Worm (Caenorhabditis elegans): ENCODE data around the gene C36C5.4.

- TF ChIP-seq efl-1 (GFP tag; optimal IDR thresholded peaks at IDR 0.05) (no peak), akir-1 (GFP tag; optimal IDR thresholded peaks at IDR 0.05) (no peak), ccch-3 (GFP tag; optimal IDR thresholded peaks at IDR 0.05) (no peak), snpc-4 (GFP tag; optimal IDR thresholded peaks at IDR 0.05) (no peak), snpc-4 (tag; optimal IDR thresholded peaks at IDR 0.05) (no peak), snpc-1.1 (tag; optimal IDR thresholded peaks at IDR 0.05; ENCODE audit: insufficient read depth) (no peak), unc-130 (GFP tag; optimal IDR thresholded peaks at IDR 0.05) (no peak), ceh-40 (GFP tag; IDR thresholded peaks at IDR 0.05) (no peak), hrde-1 (tag; optimal IDR thresholded peaks at IDR 0.05; ENCODE audit: borderline replicate concordance) (no peak), ztf-18 (tag; optimal IDR thresholded peaks at IDR 0.05) (no peak), nfya-1 (tag; optimal IDR thresholded peaks at IDR 0.05; ENCODE audit: borderline replicate concordance, insufficient read depth) (no peak), attf-6 (GFP tag; IDR thresholded peaks at IDR 0.05) (no peak), F39B2.1 (GFP tag; IDR thresholded peaks at IDR 0.05) (no peak), attf-3 (GFP tag; conservative IDR thresholded peaks at IDR 0.05) (no peak), xnd-1 (tag; optimal IDR thresholded peaks at IDR 0.05) (no peak)
Observed at ce11 chrV:3151862-3152261, 14.5 kb upstream of the C36C5.4 start, which contains the start of gene srab-6.

Data from whole organism, young adult.